Fruit fly (Drosophila melanogaster): Measurements from ENCODE around the gene Or10a.

The Or10a gene

DNA sequence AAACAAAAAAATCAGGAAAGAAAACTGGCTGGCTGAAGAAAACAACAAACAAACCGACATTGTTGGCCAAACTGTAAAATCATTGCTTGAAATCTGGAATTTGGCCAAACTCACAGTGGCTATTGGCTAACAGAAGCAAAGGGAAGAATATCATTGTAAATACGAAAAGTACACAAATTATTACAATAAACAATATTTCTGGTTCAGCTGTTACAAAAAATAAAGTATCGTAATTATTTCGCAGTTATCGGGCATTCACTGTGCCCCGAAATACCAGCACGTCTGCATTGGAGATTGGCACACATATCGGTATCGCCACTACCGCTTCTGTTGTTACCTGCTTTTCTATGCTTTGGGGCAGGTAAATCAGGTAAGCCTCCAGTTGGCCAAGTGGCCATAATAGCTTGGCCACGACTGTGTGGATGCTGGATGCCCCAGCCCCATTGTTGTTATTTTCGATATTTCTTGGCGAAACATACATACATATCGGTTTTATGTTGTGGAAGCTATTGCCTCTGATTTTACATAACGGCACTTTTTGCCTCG lies 33.9 kb upstream of the Or10a start (continued):
- no peak for TF ChIP-seq prd (optimal IDR thresholded peaks at IDR 0.05)
- TF ChIP-seq prd (GFP tag; IDR thresholded peaks at IDR 0.05): peak; percentile 75
- TF ChIP-seq Dek (tag; optimal IDR thresholded peaks at IDR 0.05): peak; percentile 53
- TF ChIP-seq CG3726 (GFP tag; IDR thresholded peaks at IDR 0.05): no peak
- TF ChIP-seq CG13894 (tag; optimal IDR thresholded peaks at IDR 0.05): peak; percentile 12
- no peak for TF ChIP-seq Usf (GFP tag; optimal IDR thresholded peaks at IDR 0.05)
- peak; percentile 53 for TF ChIP-seq CG13424 (tag; optimal IDR thresholded peaks at IDR 0.05)
- TF ChIP-seq pan (optimal IDR thresholded peaks at IDR 0.05): no peak
- TF ChIP-seq pan (GFP tag; optimal IDR thresholded peaks at IDR 0.05 in 1 of 2, IDR thresholded peaks at IDR 0.05 in 1 of 2): peak in 1 of 2 experiments; percentile 74
- no peak for TF ChIP-seq sqz (GFP tag; optimal IDR thresholded peaks at IDR 0.05)
- no peak for TF ChIP-seq CG7271 (tag; optimal IDR thresholded peaks at IDR 0.05)
- TF ChIP-seq wdn (GFP tag; IDR thresholded peaks at IDR 0.05): no peak
- no peak for TF ChIP-seq bbx (GFP tag; IDR thresholded peaks at IDR 0.05; ENCODE audit: partially characterized antibody)
- 0 out of 2 replicates have a peak, but pooled peaks have one; percentile 10 for TF ChIP-seq esg (GFP tag; conservative IDR thresholded peaks at IDR 0.05)
- TF ChIP-seq psq (GFP tag; optimal IDR thresholded peaks at IDR 0.05): no peak
- TF ChIP-seq jing (GFP tag; optimal IDR thresholded peaks at IDR 0.05): no peak
- TF ChIP-seq Atf6 (GFP tag; IDR thresholded peaks at IDR 0.05): peak; percentile 67
- peak; percentile 44 for TF ChIP-seq Meics (GFP tag; optimal IDR thresholded peaks at IDR 0.05)
- 0 out of 2 replicates have a peak, but pooled peaks have one; percentile 37 for TF ChIP-seq Xrp1 (GFP tag; IDR thresholded peaks at IDR 0.05)
- no peak for TF ChIP-seq CG11398 (GFP tag; optimal IDR thresholded peaks at IDR 0.05)
- no peak for TF ChIP-seq Camta (GFP tag; optimal IDR thresholded peaks at IDR 0.05)
- TF ChIP-seq B-H1 (GFP tag; IDR thresholded peaks at IDR 0.05): peak; percentile 42; the same call in 2 of the 3 replicates
- peak; percentile 27; the same call in 1 of the 3 replicates for TF ChIP-seq CG7357 (GFP tag; IDR thresholded peaks at IDR 0.05)
- TF ChIP-seq CG43689 (GFP tag; IDR thresholded peaks at IDR 0.05): no peak
- TF ChIP-seq az2 (GFP tag; optimal IDR thresholded peaks at IDR 0.05): peak; percentile 17
- TF ChIP-seq dysf (GFP tag; IDR thresholded peaks at IDR 0.05): peak; percentile 82
- TF ChIP-seq CG2116 (GFP tag; optimal IDR thresholded peaks at IDR 0.05): no peak
- peak; percentile 25 for TF ChIP-seq CG1602 (GFP tag; optimal IDR thresholded peaks at IDR 0.05)
- TF ChIP-seq emc (GFP tag; optimal IDR thresholded peaks at IDR 0.05): no peak
- TF ChIP-seq CG15601 (tag; optimal IDR thresholded peaks at IDR 0.05): no peak
- TF ChIP-seq CG13775 (GFP tag; optimal IDR thresholded peaks at IDR 0.05): no peak
- TF ChIP-seq CG2120 (GFP tag; optimal IDR thresholded peaks at IDR 0.05): peak; percentile 70
- peak; percentile 4 for TF ChIP-seq ERR (GFP tag; optimal IDR thresholded peaks at IDR 0.05)
- TF ChIP-seq lmd (GFP tag; IDR thresholded peaks at IDR 0.05): peak; percentile 69
- no peak for TF ChIP-seq danr (GFP tag; IDR thresholded peaks at IDR 0.05)
- TF ChIP-seq CG4617 (GFP tag; optimal IDR thresholded peaks at IDR 0.05; ENCODE audit: borderline replicate concordance): no peak
- TF ChIP-seq sr (GFP tag; IDR thresholded peaks at IDR 0.05): no peak
- peak; percentile 69 for TF ChIP-seq Ptx1 (GFP tag; IDR thresholded peaks at IDR 0.05)
- no peak for TF ChIP-seq Scr (GFP tag; IDR thresholded peaks at IDR 0.05; ENCODE audit: partially characterized antibody)
- peak; percentile 64; the same call in 2 of the 3 replicates for TF ChIP-seq H15 (GFP tag; IDR thresholded peaks at IDR 0.05)
- no peak for TF ChIP-seq pros (GFP tag; optimal IDR thresholded peaks at IDR 0.05)
- no peak for TF ChIP-seq lbe (GFP tag; optimal IDR thresholded peaks at IDR 0.05)
- TF ChIP-seq ewg (GFP tag; optimal IDR thresholded peaks at IDR 0.05): no peak
- TF ChIP-seq CG7745 (tag; optimal IDR thresholded peaks at IDR 0.05): no peak
- peak; percentile 35; the same call in 1 of the 2 replicates for TF ChIP-seq CG6272 (GFP tag; IDR thresholded peaks at IDR 0.05)
- TF ChIP-seq CG34224 (GFP tag; IDR thresholded peaks at IDR 0.05; ENCODE audit: partially characterized antibody): no peak
- no peak for TF ChIP-seq Sin3A (optimal IDR thresholded peaks at IDR 0.05)
- no peak for TF ChIP-seq nerfin-2 (GFP tag; IDR thresholded peaks at IDR 0.05; ENCODE audit: partially characterized antibody)
- no peak for TF ChIP-seq CG3065 (GFP tag; optimal IDR thresholded peaks at IDR 0.05)
- no peak for TF ChIP-seq YL-1 (GFP tag; optimal IDR thresholded peaks at IDR 0.05)
- peak; percentile 18 for TF ChIP-seq CoRest (tag; optimal IDR thresholded peaks at IDR 0.05)
- TF ChIP-seq peb (GFP tag; IDR thresholded peaks at IDR 0.05): no peak
